Fruit fly (Drosophila melanogaster) whole organism, adult: ENCODE measurements around the gene LManII.

ENCODE experiments used
- CG1620 ChIP-seq: fragments of 200-800 bp; sonication (Bioruptor generic); optimal IDR thresholded peaks from 2 replicates; lab custom pipeline; 2016; ENCODE audit warnings: missing biosample characterization, missing genetic modification characterization
- CG7045 ChIP-seq: fragments of 200-800 bp; sonication (Bioruptor generic); optimal IDR thresholded peaks from 2 replicates; lab custom pipeline; 2017; ENCODE audit warnings: missing biosample characterization, mild to moderate bottlenecking, missing genetic modification characterization
- cic ChIP-seq: fragments of 200-800 bp; sonication (Bioruptor generic); optimal IDR thresholded peaks from 2 replicates; lab custom pipeline; 2017; ENCODE audit warnings: missing biosample characterization, mild to moderate bottlenecking, missing genetic modification characterization, moderate library complexity
- toe ChIP-seq: fragments of 200-800 bp; sonication (Bioruptor generic); optimal IDR thresholded peaks from 2 replicates; lab custom pipeline; 2016; ENCODE audit warnings: missing biosample characterization, missing genetic modification characterization

- TF ChIP-seq cic (GFP tag; lab: Kevin White, UChicago) (no peak), CG7045 (GFP tag; lab: Kevin White, UChicago) (no peak), CG1620 (GFP tag; lab: Kevin White, UChicago) (no peak), toe (no peak)
These were observed 47.9 kb downstream of the LManII start for dm6 chr2L:10505345-10505744.
